Worm (Caenorhabditis elegans): Measurements from ENCODE around the gene clec-39.

Gene clec-39

DNA sequence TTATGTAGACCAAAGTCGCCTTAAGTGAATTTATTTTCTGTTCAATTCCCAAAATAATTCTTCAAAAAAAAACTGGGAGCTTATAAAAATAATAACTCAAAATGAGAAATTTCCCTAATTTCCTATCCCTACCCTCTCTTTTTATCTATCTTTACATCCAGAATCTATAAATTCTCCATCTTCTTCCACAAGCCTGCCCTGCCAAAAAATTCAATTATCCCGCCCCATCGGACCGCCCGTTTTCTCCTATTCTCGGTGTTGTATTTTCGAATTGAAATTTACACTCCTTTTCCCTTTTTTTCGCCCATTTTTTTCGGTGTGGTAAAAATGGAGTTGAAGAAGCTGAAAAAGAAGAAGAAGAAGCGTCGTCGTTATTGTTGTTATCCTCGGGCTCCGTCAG, 10.4 kb downstream of the clec-39 start:
- TF ChIP-seq sptf-2 (GFP tag; optimal IDR thresholded peaks at IDR 0.05) (no peak), T26A5.8 (tag; optimal IDR thresholded peaks at IDR 0.05) (no peak), C06A6.2 (GFP tag; conservative IDR thresholded peaks at IDR 0.05) (no peak), lin-54 (GFP tag; optimal IDR thresholded peaks at IDR 0.05) (no peak), snpc-3.4 (tag; optimal IDR thresholded peaks at IDR 0.05) (no peak), bed-2 (GFP tag; IDR thresholded peaks at IDR 0.05) (no peak), lir-1 (GFP tag; conservative IDR thresholded peaks at IDR 0.05) (no peak), ceh-79 (tag; optimal IDR thresholded peaks at IDR 0.05) (no peak), nhr-120 (GFP tag; IDR thresholded peaks at IDR 0.05) (no peak), madf-3 (GFP tag; IDR thresholded peaks at IDR 0.05) (no peak), ama-1 (optimal IDR thresholded peaks at IDR 0.05) (no peak), ama-1 (GFP tag; optimal IDR thresholded peaks at IDR 0.05) (no peak), ztf-3 (GFP tag; optimal IDR thresholded peaks at IDR 0.05) (no peak), hmg-1.2 (GFP tag; IDR thresholded peaks at IDR 0.05) (no peak), ccch-3 (GFP tag; optimal IDR thresholded peaks at IDR 0.05) (no peak), ZK185.1 (tag; optimal IDR thresholded peaks at IDR 0.05; ENCODE audit: poor library complexity, severe bottlenecking) (no peak), nhr-179 (tag; optimal IDR thresholded peaks at IDR 0.05) (no peak), zfh-2 (GFP tag; conservative IDR thresholded peaks at IDR 0.05) (no peak)

DNA sequence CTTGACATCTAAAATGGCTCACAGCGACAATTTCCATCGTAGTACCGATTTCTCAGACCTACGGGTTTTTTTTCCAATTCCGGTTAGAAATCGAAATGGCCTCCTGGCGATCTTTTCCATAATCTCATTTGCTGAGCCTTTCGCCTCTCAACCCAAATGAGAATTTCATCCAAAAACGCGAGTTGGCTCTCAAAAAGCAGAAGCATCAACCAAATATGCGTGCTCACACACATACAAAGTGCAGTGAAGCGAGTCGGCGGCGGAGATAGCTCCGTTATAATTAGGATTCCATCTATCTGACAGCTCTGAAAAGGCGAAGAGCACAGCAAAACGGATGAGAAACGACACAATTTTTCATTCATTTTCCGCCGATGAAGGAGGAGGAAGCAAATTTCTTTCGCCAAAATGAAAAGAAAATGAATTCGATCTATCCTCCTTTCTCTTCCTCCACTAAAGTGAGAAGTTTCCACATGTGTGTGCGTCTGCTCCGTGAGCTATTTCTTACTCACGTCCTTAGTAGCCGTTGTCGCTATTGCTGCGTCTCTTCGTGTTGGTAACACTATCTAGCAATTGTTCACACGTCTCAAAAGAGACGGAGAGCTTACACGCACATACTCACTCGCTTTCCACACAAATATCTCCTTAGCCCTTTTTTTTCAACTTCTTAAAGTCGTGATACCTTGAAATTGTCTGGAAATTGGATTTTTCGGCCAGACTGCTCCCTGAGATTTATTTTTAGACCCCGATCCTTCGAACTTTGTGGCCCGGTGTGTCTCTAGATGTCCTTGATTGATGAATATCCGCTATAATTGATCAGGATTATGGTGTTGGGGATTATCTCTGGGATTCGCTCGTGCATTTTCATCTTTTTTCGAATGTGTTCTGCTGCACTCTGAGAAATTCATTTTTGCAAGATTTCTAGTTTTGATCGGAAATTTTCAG, 13.3 kb downstream of the clec-39 start:
- TF ChIP-seq lin-35 (GFP tag; optimal IDR thresholded peaks at IDR 0.05) (no peak), zfh-2 (GFP tag; conservative IDR thresholded peaks at IDR 0.05) (0 out of 2 replicates have a peak, but pooled peaks have one; percentile 14)

DNA sequence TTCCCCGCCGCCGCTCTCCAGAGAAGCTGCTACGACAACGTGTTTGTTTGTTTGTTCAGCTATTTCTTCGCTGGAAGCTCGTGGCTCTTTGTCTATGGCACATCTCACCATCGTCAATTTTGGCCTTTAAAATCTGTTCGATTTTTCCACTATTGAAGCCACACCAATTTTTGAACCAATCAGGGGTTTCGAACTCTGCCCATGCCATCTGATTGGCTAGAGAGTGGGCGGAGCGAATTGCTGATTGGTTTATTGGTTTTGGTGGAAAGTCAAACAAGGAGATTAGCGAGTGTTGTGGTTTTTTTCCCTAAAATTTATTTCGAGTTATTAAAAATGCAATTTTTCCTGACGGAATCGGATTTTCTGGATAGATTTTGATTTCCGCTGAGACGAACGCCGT, 17.1 kb downstream of the clec-39 start:
- no peak for TF ChIP-seq chd-7 (tag; optimal IDR thresholded peaks at IDR 0.05)
- TF ChIP-seq attf-5 (GFP tag; optimal IDR thresholded peaks at IDR 0.05), result no peak
- no peak for TF ChIP-seq ama-1 (optimal IDR thresholded peaks at IDR 0.05)
- no peak for TF ChIP-seq ama-1 (GFP tag; optimal IDR thresholded peaks at IDR 0.05)
- TF ChIP-seq ceh-100 (GFP tag; IDR thresholded peaks at IDR 0.05), result no peak
- no peak for TF ChIP-seq F33H1.4 (GFP tag; IDR thresholded peaks at IDR 0.05)
- TF ChIP-seq Y79H2A.3 (GFP tag; conservative IDR thresholded peaks at IDR 0.05), result no peak
- no peak for TF ChIP-seq hlh-12 (tag; optimal IDR thresholded peaks at IDR 0.05)
- no peak for TF ChIP-seq F22D6.2 (tag; optimal IDR thresholded peaks at IDR 0.05)
- TF ChIP-seq F52B5.7 (tag; optimal IDR thresholded peaks at IDR 0.05), result no peak
- TF ChIP-seq K12H6.12 (tag; optimal IDR thresholded peaks at IDR 0.05), result no peak
- TF ChIP-seq nfya-1 (tag; optimal IDR thresholded peaks at IDR 0.05; ENCODE audit: borderline replicate concordance, insufficient read depth), result no peak
- TF ChIP-seq ztf-28 (GFP tag; IDR thresholded peaks at IDR 0.05), result no peak
- no peak for TF ChIP-seq sptf-2 (GFP tag; optimal IDR thresholded peaks at IDR 0.05)
- TF ChIP-seq unc-62 (GFP tag; optimal IDR thresholded peaks at IDR 0.05), result no peak
- TF ChIP-seq F10E7.11 (tag; optimal IDR thresholded peaks at IDR 0.05), result no peak
- TF ChIP-seq somi-1 (GFP tag; optimal IDR thresholded peaks at IDR 0.05), result no peak
- TF ChIP-seq zfh-2 (GFP tag; conservative IDR thresholded peaks at IDR 0.05), result no peak

DNA sequence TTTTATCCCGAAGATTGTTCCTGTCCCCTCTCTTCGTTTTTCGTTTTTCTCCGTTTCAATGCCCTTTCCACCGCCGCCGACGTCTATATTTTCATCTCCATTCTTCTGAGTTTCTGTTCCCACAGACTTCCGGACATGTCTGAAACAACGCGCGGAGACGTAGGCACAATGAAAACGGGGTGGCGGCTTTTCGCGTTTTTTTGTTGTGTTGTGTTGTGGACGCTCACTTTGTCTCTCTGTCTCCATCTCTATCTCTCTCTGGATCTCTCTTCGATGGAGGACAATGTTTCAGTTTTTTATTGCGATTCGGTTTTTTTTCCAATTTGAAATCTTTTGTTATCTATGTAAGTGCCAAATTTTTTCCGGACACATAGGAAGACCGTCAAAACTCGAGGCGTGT, 20.9 kb downstream of the clec-39 start:
- TF ChIP-seq zfh-2 (GFP tag; conservative IDR thresholded peaks at IDR 0.05), result peak; percentile 67; the same call in 1 of the 2 replicates
- no peak for TF ChIP-seq tlf-1 (GFP tag; optimal IDR thresholded peaks at IDR 0.05)

Measured in whole organism, young adult.